Worm (Caenorhabditis elegans) whole organism, L2 larva: ENCODE measurements around the gene R10F2.5.

Source experiments
- aly-2 ChIP-seq: fragments of 150-350 bp; optimal IDR thresholded peaks from 2 replicates; lab custom pipeline; 2014; ENCODE audit warnings: missing biosample characterization, missing genetic modification characterization
- ama-1 ChIP-seq: fragments of 150-350 bp; optimal IDR thresholded peaks from 2 replicates; lab custom pipeline; 2018; ENCODE audit warnings: inconsistent platforms
- ceh-82 ChIP-seq: fragments of 150-350 bp; optimal IDR thresholded peaks from 2 replicates; lab custom pipeline; 2014; ENCODE audit warnings: missing biosample characterization, missing genetic modification characterization
- nhr-237 ChIP-seq: fragments of 150-350 bp; optimal IDR thresholded peaks from 2 replicates; lab custom pipeline; 2014; ENCODE audit warnings: missing biosample characterization, missing genetic modification characterization
- unc-62 ChIP-seq: fragments of 150-350 bp; optimal IDR thresholded peaks from 2 replicates; lab custom pipeline; 2014; ENCODE audit warnings: missing biosample characterization, missing genetic modification reagents, missing genetic modification characterization
- zag-1 ChIP-seq: fragments of 150-350 bp; optimal IDR thresholded peaks from 2 replicates; lab custom pipeline; 2014; ENCODE audit warnings: missing biosample characterization, missing genetic modification characterization

ce11 chrIII:2879703-2880102 is 44.9 kb downstream of the R10F2.5 start:
- TF ChIP-seq aly-2 (tag; lab: Kevin White, UChicago) (no peak), unc-62 (GFP tag; lab: Kevin White, UChicago) (no peak), nhr-237 (tag; lab: Kevin White, UChicago) (no peak), ceh-82 (tag; lab: Kevin White, UChicago) (no peak), ama-1 (lab: Kevin White, UChicago) (no peak), zag-1 (tag; lab: Kevin White, UChicago) (no peak)
